Worm (Caenorhabditis elegans) whole organism, late embryonic: ENCODE results near the gene T27A8.3.

ENCODE experiments used
- ama-1 ChIP-seq: fragments of 150-350 bp; optimal IDR thresholded peaks from 2 replicates; lab custom pipeline; 2014
- dmd-4 ChIP-seq: sonication (generic microtip); optimal IDR thresholded peaks from 2 replicates; lab custom pipeline; 2016; ENCODE audit warnings: borderline replicate concordance, missing genetic modification characterization, missing compliant biosample characterization
- dve-1 ChIP-seq: sonication (generic microtip); optimal IDR thresholded peaks from 2 replicates; lab custom pipeline; 2017; ENCODE audit warnings: antibody characterized with exemption, mild to moderate bottlenecking, missing genetic modification characterization, missing compliant biosample characterization
- elt-2 ChIP-seq: sonication (generic microtip); optimal IDR thresholded peaks from 2 replicates; lab custom pipeline; 2016; ENCODE audit warnings: missing genetic modification reagents, missing genetic modification characterization, missing compliant biosample characterization
- hlh-30 ChIP-seq: sonication (generic microtip); optimal IDR thresholded peaks from 2 replicates; lab custom pipeline; 2017; ENCODE audit warnings: antibody characterized with exemption, missing genetic modification characterization, missing compliant biosample characterization; ENCODE audit not compliant: insufficient read depth
- hlh-8 ChIP-seq: sonication (generic microtip); optimal IDR thresholded peaks from 2 replicates; lab custom pipeline; 2016; ENCODE audit warnings: missing genotype, missing genetic modification characterization, missing compliant biosample characterization
- pag-3 ChIP-seq: sonication (generic microtip); optimal IDR thresholded peaks from 2 replicates; lab custom pipeline; 2016; ENCODE audit warnings: missing compliant biosample characterization, missing genetic modification characterization, borderline replicate concordance
- tbx-2 ChIP-seq: sonication (generic microtip); optimal IDR thresholded peaks from 2 replicates; lab custom pipeline; 2016; ENCODE audit warnings: missing genetic modification characterization, missing compliant biosample characterization
- unc-55 ChIP-seq: sonication (generic microtip); optimal IDR thresholded peaks from 2 replicates; lab custom pipeline; 2017; ENCODE audit warnings: missing biosample characterization, missing genetic modification reagents, missing genetic modification characterization

DNA sequence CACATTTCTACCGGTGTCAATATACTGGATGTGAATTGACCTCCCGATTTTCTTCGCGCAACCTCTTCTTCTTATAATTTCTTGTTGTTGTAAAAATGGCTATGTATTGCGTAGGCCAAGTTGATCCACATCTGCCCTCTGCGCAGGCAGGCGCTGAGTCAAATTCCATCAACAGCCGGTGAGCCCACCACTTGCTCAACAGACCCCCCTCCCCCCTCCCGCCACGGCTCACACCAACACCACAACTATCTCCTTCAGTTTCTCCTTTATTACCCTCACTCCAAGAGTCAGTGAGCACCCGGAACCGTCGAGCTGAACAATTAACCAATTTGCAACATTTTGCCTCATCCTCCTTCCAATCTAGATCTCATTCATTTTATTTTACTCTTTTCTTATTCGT lies 18.2 kb upstream of the T27A8.3 start:
- no peak for TF ChIP-seq hlh-30 (tag; lab: Kevin White, UChicago)
- no peak for TF ChIP-seq tbx-2 (tag; lab: Kevin White, UChicago)
- no peak for TF ChIP-seq dmd-4 (tag; lab: Kevin White, UChicago)
- no peak for TF ChIP-seq elt-2 (tag; lab: Kevin White, UChicago)
- no peak for TF ChIP-seq unc-55
- no peak for TF ChIP-seq hlh-8 (tag; lab: Kevin White, UChicago)
- TF ChIP-seq ama-1, result no peak
- no peak for TF ChIP-seq dve-1
- no peak for TF ChIP-seq pag-3 (tag; lab: Kevin White, UChicago)
